Fruit fly (Drosophila melanogaster) whole organism, prepupa: Measurements from ENCODE around the gene CG31460.

Experiments
- CG8319 ChIP-seq: fragments of 200-800 bp; sonication (Bioruptor generic); optimal IDR thresholded peaks from 3 replicates; lab custom pipeline; 2016; ENCODE audit warnings: missing biosample characterization, missing genetic modification characterization
- CG8632 ChIP-seq: fragments of 200-800 bp; sonication (Bioruptor generic); optimal IDR thresholded peaks from 3 replicates; lab custom pipeline; 2016; ENCODE audit warnings: missing biosample characterization, missing genetic modification characterization
- Eip93F ChIP-seq: fragments of 200-800 bp; sonication (Bioruptor generic); optimal IDR thresholded peaks from 2 replicates; lab custom pipeline; 2016; ENCODE audit warnings: missing biosample characterization, mild to moderate bottlenecking, missing genetic modification characterization
- Ets96B ChIP-seq: fragments of 200-800 bp; optimal IDR thresholded peaks from 2 replicates; lab custom pipeline; 2019; ENCODE audit warnings: missing biosample characterization, mild to moderate bottlenecking, missing genetic modification characterization, moderate library complexity
- acj6 ChIP-seq: fragments of 200-800 bp; sonication (Bioruptor generic); optimal IDR thresholded peaks from 3 replicates; lab custom pipeline; 2016; ENCODE audit warnings: missing biosample characterization, missing genetic modification characterization
- fd85E ChIP-seq: fragments of 200-800 bp; sonication (Bioruptor generic); optimal IDR thresholded peaks from 3 replicates; lab custom pipeline; 2016; ENCODE audit warnings: missing biosample characterization, missing genetic modification characterization

- TF ChIP-seq CG8319 (GFP tag; lab: Kevin White, UChicago): no peak
- peak; percentile 2 for TF ChIP-seq Eip93F (GFP tag; lab: Kevin White, UChicago)
- no peak for TF ChIP-seq acj6 (GFP tag; lab: Kevin White, UChicago)
- TF ChIP-seq CG8632 (GFP tag; lab: Kevin White, UChicago): no peak
- no peak for TF ChIP-seq fd85E (GFP tag; lab: Kevin White, UChicago)
- TF ChIP-seq Ets96B (tag; lab: Kevin White, UChicago): no peak
Measured at dm6 chr3R:8518565-8519154, 43.8 kb upstream of the CG31460 start.
